Worm (Caenorhabditis elegans) whole organism, L2 larva: ENCODE results near the gene fbxb-72.

ENCODE experiments used
- R02D3.7 ChIP-seq: fragments of 150-350 bp; optimal IDR thresholded peaks from 2 replicates; lab custom pipeline; 2014; ENCODE audit warnings: missing biosample characterization, missing genetic modification characterization
- Y55F3AM.14 ChIP-seq: fragments of 200-800 bp; sonication (Bioruptor generic); optimal IDR thresholded peaks from 2 replicates; lab custom pipeline; 2018; ENCODE audit warnings: mild to moderate bottlenecking, missing genetic modification characterization, missing compliant biosample characterization
- ZK546.5 ChIP-seq: sonication (generic microtip); optimal IDR thresholded peaks from 2 replicates; lab custom pipeline; 2017; ENCODE audit warnings: missing biosample characterization, missing genetic modification characterization
- aly-2 ChIP-seq: fragments of 150-350 bp; optimal IDR thresholded peaks from 2 replicates; lab custom pipeline; 2014; ENCODE audit warnings: missing biosample characterization, missing genetic modification characterization
- ama-1 ChIP-seq: fragments of 150-350 bp; optimal IDR thresholded peaks from 2 replicates; lab custom pipeline; 2018; ENCODE audit warnings: inconsistent platforms
- ceh-16 ChIP-seq: fragments of 150-350 bp; optimal IDR thresholded peaks from 2 replicates; lab custom pipeline; 2014; ENCODE audit warnings: missing biosample characterization, missing genetic modification characterization
- crh-2 ChIP-seq: sonication (generic microtip); optimal IDR thresholded peaks from 2 replicates; lab custom pipeline; 2017; ENCODE audit warnings: missing biosample characterization, missing genetic modification characterization
- dmd-4 ChIP-seq: sonication (generic microtip); optimal IDR thresholded peaks from 2 replicates; lab custom pipeline; 2017; ENCODE audit warnings: missing biosample characterization, missing genetic modification characterization
- egl-27 ChIP-seq: sonication (generic microtip); optimal IDR thresholded peaks from 3 replicates; lab custom pipeline; 2017; ENCODE audit warnings: missing biosample characterization, missing genetic modification reagents, missing genetic modification characterization
- elt-3 ChIP-seq: sonication (generic microtip); optimal IDR thresholded peaks from 2 replicates; lab custom pipeline; 2017; ENCODE audit warnings: missing biosample characterization, missing genetic modification characterization
- fos-1 ChIP-seq: fragments of 150-350 bp; optimal IDR thresholded peaks from 2 replicates; lab custom pipeline; 2014; ENCODE audit warnings: missing biosample characterization, missing genetic modification characterization
- lin-11 ChIP-seq: fragments of 150-350 bp; sonication (generic microtip); optimal IDR thresholded peaks from 2 replicates; lab custom pipeline; 2014; ENCODE audit warnings: missing biosample characterization, missing genetic modification characterization, inconsistent platforms, mixed read lengths
- lin-13 ChIP-seq: fragments of 150-350 bp; optimal IDR thresholded peaks from 2 replicates; lab custom pipeline; 2014; ENCODE audit warnings: missing biosample characterization, missing genetic modification reagents, missing genetic modification characterization
- lin-39 ChIP-seq: fragments of 150-350 bp; optimal IDR thresholded peaks from 2 replicates; lab custom pipeline; 2014; ENCODE audit warnings: missing biosample characterization, missing genetic modification reagents, missing genetic modification characterization
- mab-5 ChIP-seq: fragments of 150-350 bp; optimal IDR thresholded peaks from 2 replicates; lab custom pipeline; 2014; ENCODE audit warnings: missing biosample characterization, missing genetic modification characterization
- mdl-1 ChIP-seq, 2 experiments: fragments of 150-350 bp in 1 of 2; sonication (generic microtip) in 1 of 2; optimal IDR thresholded peaks; 2 replicates each; lab custom pipeline; 2017; ENCODE audit warnings: missing biosample characterization in 2 of 2, missing genetic modification characterization in 2 of 2
- nhr-129 ChIP-seq: fragments of 150-350 bp; optimal IDR thresholded peaks from 2 replicates; lab custom pipeline; 2014; ENCODE audit warnings: missing biosample characterization, missing genetic modification characterization
- nhr-21 ChIP-seq: fragments of 150-350 bp; optimal IDR thresholded peaks from 2 replicates; lab custom pipeline; 2014; ENCODE audit warnings: missing biosample characterization, missing genetic modification characterization
- nhr-23 ChIP-seq: fragments of 150-350 bp; optimal IDR thresholded peaks from 2 replicates; lab custom pipeline; 2014; ENCODE audit warnings: missing biosample characterization, missing genetic modification reagents, missing genetic modification characterization
- nhr-25 ChIP-seq: fragments of 150-350 bp; sonication (generic microtip); optimal IDR thresholded peaks from 3 replicates; lab custom pipeline; 2014; ENCODE audit warnings: missing biosample characterization, missing genetic modification characterization
- nhr-77 ChIP-seq: fragments of 150-350 bp; optimal IDR thresholded peaks from 2 replicates; lab custom pipeline; 2014; ENCODE audit warnings: missing biosample characterization, missing genetic modification characterization
- peb-1 ChIP-seq: fragments of 150-350 bp; optimal IDR thresholded peaks from 2 replicates; lab custom pipeline; 2014; ENCODE audit warnings: missing biosample characterization, missing genetic modification characterization
- sem-4 ChIP-seq: fragments of 150-350 bp; optimal IDR thresholded peaks from 2 replicates; lab custom pipeline; 2014; ENCODE audit warnings: missing biosample characterization, missing genetic modification reagents, missing genetic modification characterization
- skn-1 ChIP-seq: sonication (generic microtip); optimal IDR thresholded peaks from 2 replicates; lab custom pipeline; 2017; ENCODE audit warnings: missing biosample characterization, missing genetic modification characterization
- sma-3 ChIP-seq: sonication (generic microtip); optimal IDR thresholded peaks from 2 replicates; lab custom pipeline; 2016; ENCODE audit warnings: missing genetic modification reagents, missing genetic modification characterization, missing compliant biosample characterization
- unc-39 ChIP-seq: fragments of 150-350 bp; optimal IDR thresholded peaks from 2 replicates; lab custom pipeline; 2014; ENCODE audit warnings: missing biosample characterization, missing genetic modification characterization
- unc-55 ChIP-seq: fragments of 150-350 bp; sonication (generic microtip); optimal IDR thresholded peaks from 3 replicates; lab custom pipeline; 2014; ENCODE audit warnings: missing biosample characterization, missing genetic modification reagents, missing genetic modification characterization
- zag-1 ChIP-seq: fragments of 150-350 bp; optimal IDR thresholded peaks from 2 replicates; lab custom pipeline; 2014; ENCODE audit warnings: missing biosample characterization, missing genetic modification characterization
- ztf-11 ChIP-seq: sonication (generic microtip); optimal IDR thresholded peaks from 2 replicates; lab custom pipeline; 2017; ENCODE audit warnings: missing biosample characterization, missing genetic modification characterization

The fbxb-72 gene

DNA sequence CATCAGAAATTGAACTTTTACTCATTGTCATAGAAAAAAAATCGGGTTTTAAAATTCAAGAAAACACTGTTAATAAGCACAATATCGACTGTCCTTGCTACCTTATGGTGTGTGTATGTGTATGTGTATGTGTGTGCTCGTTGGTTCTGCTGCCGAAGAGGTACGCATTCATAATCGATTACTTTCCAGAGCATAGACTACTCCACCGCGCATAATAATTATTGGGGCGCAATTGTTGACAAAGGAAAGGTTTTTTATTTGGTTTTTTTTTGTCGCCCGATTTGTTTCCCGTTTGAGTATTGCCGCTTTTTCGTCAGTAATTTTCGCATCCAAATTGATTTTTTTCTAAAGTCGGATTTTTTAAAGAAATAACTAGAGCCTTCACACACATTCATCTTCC is 37.5 kb upstream of the fbxb-72 start, which contains the start of gene C05E4.15:
TSS of gene C05E4.15 (minus strand) at position 101 of the 400 bp plus-strand sequence.
- TF ChIP-seq dmd-4 (tag; lab: Kevin White, UChicago), result no peak
- no peak for TF ChIP-seq skn-1 (tag; lab: Kevin White, UChicago)
- no peak for TF ChIP-seq ceh-16
- TF ChIP-seq mdl-1 (tag; optimal IDR thresholded peaks at IDR 0.05; lab: Kevin White, UChicago), result no peak
- no peak for TF ChIP-seq sma-3 (GFP tag; lab: Kevin White, UChicago)
- no peak for TF ChIP-seq fos-1 (tag; lab: Kevin White, UChicago)
- no peak for TF ChIP-seq lin-11 (tag; lab: Kevin White, UChicago)
- TF ChIP-seq lin-39 (tag; lab: Kevin White, UChicago), result no peak
- no peak for TF ChIP-seq crh-2 (tag; lab: Kevin White, UChicago)
- no peak for TF ChIP-seq sem-4 (tag; lab: Kevin White, UChicago)

- no peak for TF ChIP-seq egl-27 (tag; lab: Kevin White, UChicago)
Measured at ce11 chrV:756169-756568, 32.4 kb upstream of the fbxb-72 start, which contains the start of gene str-20. TSS of gene str-20 (plus strand) at chrV:756469.

DNA sequence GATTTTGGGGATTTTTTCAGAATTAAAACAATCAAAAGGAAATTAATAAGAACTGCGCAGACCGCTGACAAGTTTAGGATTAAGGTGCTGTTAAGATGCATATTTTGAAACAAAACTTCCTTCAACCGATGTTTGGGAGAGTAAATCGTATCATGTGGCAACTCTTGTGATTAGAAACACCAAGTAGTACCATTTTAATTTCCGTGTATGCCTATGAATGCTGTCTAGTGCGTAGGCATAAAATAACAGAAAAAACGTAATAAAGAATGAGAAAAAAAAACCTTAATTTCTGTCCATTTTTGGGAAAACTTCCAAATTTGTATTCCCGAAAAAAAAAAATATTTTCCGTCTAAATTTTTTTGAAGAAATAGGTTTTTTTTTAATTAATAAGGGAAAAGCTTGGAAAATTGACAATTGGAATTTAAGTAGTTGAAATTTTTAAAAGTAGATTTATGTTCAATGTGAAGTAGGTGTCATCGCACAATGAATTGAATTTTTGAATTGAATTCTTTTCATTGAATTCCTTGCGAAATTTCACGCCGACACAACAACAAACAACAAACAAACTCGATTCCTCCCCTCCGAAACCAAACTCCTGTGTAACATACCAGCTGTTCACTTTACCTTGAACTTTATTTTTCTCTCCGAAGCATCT is 29.1 kb upstream of the fbxb-72 start, which contains the start of the genes str-262 and srp-1:
TSS of gene str-262 (minus strand) at position 101 of the 655 bp plus-strand sequence.
TSS of gene srp-1 (plus strand) at position 605 of the 655 bp plus-strand sequence.
- no peak for TF ChIP-seq unc-39
- TF ChIP-seq skn-1 (tag; lab: Kevin White, UChicago), result no peak
- no peak for TF ChIP-seq nhr-21 (tag; lab: Kevin White, UChicago)
- no peak for TF ChIP-seq fos-1 (tag; lab: Kevin White, UChicago)
- TF ChIP-seq sma-3 (GFP tag; lab: Kevin White, UChicago), result no peak
- no peak for TF ChIP-seq elt-3
- TF ChIP-seq unc-55 (GFP tag; lab: Kevin White, UChicago), result no peak
- no peak for TF ChIP-seq R02D3.7
- no peak for TF ChIP-seq lin-39 (tag; lab: Kevin White, UChicago)
- no peak for TF ChIP-seq aly-2 (tag; lab: Kevin White, UChicago)
- no peak for TF ChIP-seq crh-2 (tag; lab: Kevin White, UChicago)
- TF ChIP-seq, all 48 proteins: peak for 0

DNA sequence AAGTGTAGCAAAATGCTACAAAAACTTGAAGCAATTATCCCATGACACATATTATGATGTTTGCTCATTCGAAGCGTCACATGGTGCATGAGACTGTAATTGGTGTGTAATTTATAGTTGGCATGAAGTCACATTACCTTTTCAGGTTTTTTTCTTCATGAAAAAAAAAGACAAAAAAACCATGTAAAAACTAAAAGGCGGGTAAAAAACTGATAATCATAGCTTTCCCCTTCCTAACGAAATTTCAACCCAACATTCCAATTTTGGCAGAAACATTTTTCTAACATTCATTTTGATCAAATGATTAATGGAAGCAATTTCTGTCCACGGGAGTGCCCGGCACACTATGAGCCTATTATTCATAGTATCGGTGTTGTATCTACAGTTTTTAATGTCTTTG is 24.3 kb upstream of the fbxb-72 start, which contains the start of gene sri-4:
TSS of gene sri-4 (plus strand) at position 301 of the 400 bp plus-strand sequence.
- TF ChIP-seq fos-1 (tag; lab: Kevin White, UChicago) (no peak), aly-2 (tag; lab: Kevin White, UChicago) (no peak), ztf-11 (tag; lab: Kevin White, UChicago) (no peak)

- no peak for TF ChIP-seq nhr-25 (tag; lab: Kevin White, UChicago)
- no peak for TF ChIP-seq mdl-1 (tag; optimal IDR thresholded peaks at IDR 0.05; lab: Kevin White, UChicago)
- TF ChIP-seq zag-1 (tag; lab: Kevin White, UChicago), result no peak
- no peak for TF ChIP-seq crh-2 (tag; lab: Kevin White, UChicago)
- no peak for TF ChIP-seq ama-1 (lab: Kevin White, UChicago)
- no peak for TF ChIP-seq nhr-77 (tag; lab: Kevin White, UChicago)
- TF ChIP-seq unc-39, result no peak
- no peak for TF ChIP-seq sma-3 (GFP tag; lab: Kevin White, UChicago)
- TF ChIP-seq skn-1 (tag; lab: Kevin White, UChicago), result no peak
- no peak for TF ChIP-seq R02D3.7
- no peak for TF ChIP-seq lin-13 (GFP tag; lab: Kevin White, UChicago)
- TF ChIP-seq aly-2 (tag; lab: Kevin White, UChicago), result no peak
- no peak for TF ChIP-seq ztf-11 (tag; lab: Kevin White, UChicago)
- TF ChIP-seq, all 48 proteins: peak for 0
Measured at ce11 chrV:743348-743747, 19.6 kb upstream of the fbxb-72 start, which contains the start of gene str-134. TSS of gene str-134 (plus strand) at chrV:743648.

ce11 chrV:741820-742219 is 18.1 kb upstream of the fbxb-72 start, which contains the start of gene C05E4.7:
TSS of gene C05E4.7 (plus strand) at chrV:742120.
- TF ChIP-seq nhr-23 (tag; lab: Kevin White, UChicago) (no peak), nhr-129 (tag; lab: Kevin White, UChicago) (no peak), mab-5 (tag; lab: Kevin White, UChicago) (no peak), ZK546.5 (tag; lab: Kevin White, UChicago) (no peak), Y55F3AM.14 (no peak), nhr-21 (tag; lab: Kevin White, UChicago) (no peak), peb-1 (no peak)
